Fruit fly (Drosophila melanogaster): ENCODE results near the gene Plc21C.
A peak's percentile ranks its signal among the peaks of the same experiment; 100 is the strongest.

Plc21C gene

DNA sequence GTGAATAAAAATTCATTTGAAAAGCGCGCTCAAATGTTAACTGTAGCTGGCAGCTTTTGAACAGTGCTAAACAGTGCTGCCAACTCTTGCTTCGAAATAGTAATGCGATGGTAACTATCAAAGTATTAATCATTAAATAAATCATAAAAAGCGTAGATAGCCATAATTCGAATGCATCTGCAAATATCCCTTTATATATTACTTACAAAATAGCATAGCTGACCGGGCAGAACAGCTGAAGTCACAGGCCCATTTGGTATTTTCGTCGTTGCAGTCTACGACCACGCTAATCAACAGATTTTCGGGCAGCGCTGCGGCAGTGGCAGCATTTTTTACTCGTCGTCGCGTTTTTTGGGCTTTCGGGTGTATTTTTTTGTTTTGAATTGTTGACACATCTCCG is at the start of gene Plc21C:
Gene Plc21C (plus strand): TSS at position 290 of the 400 bp plus-strand sequence.
- TF ChIP-seq CG17806 (tag; optimal IDR thresholded peaks at IDR 0.05) = peak; percentile 11
- TF ChIP-seq CG14655 (GFP tag; optimal IDR thresholded peaks at IDR 0.05) = peak; percentile 9
- no peak for TF ChIP-seq CG13204 (GFP tag; optimal IDR thresholded peaks at IDR 0.05)
- peak; percentile 14 for TF ChIP-seq CG8159 (tag; optimal IDR thresholded peaks at IDR 0.05)
- peak; percentile 27 for TF ChIP-seq CG15710 (tag; optimal IDR thresholded peaks at IDR 0.05)
- no peak for TF ChIP-seq fd96Ca (GFP tag; IDR thresholded peaks at IDR 0.05)
- TF ChIP-seq CG34367 (tag; optimal IDR thresholded peaks at IDR 0.05) = no peak

DNA sequence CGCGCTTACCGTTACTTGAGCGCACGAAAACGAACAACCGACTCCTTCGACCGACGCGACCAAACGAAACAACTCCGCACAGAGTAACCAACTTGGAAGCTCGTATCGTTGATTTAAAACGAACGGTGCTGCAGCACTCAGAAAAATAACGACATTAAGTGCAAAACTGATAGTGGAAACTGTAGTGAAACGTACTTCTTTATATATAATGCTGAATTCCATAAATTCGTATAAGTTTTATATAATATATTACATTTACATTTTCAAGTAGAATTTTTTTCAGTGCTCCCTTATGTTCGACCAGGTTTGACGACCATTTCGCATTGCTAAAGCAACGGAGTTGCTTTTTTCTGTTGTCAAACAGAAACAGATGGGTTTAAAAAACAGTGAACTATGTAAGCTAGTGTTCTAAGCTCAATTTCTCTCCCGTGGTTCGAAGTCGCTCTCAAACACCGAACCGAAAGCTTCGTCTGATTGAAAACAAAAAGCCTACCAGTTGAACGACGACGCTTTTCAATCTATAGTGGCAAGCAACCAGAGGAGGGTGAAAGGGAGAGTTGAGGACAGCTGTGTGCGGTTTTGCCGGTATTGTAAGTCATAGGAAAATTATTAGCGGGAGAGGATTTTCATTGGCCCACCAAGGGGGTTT is 38.2 kb upstream of the Plc21C start, which contains the start of gene CG17075:
Gene CG17075 (minus strand): TSS at position 65 of the 649 bp plus-strand sequence.
- peak; percentile 96 for TF ChIP-seq CG4496 (GFP tag; IDR thresholded peaks at IDR 0.05)
- peak; percentile 89 for TF ChIP-seq rn (GFP tag; IDR thresholded peaks at IDR 0.05)
- TF ChIP-seq gl (tag; optimal IDR thresholded peaks at IDR 0.05) = peak; percentile 62
- TF ChIP-seq CG17806 (tag; optimal IDR thresholded peaks at IDR 0.05) = peak; percentile 82
- peak; percentile 73 for TF ChIP-seq Snoo (tag; optimal IDR thresholded peaks at IDR 0.05)
- peak; percentile 95 for TF ChIP-seq Ets98B (GFP tag; IDR thresholded peaks at IDR 0.05)
- peak; percentile 92 for TF ChIP-seq fd96Ca (GFP tag; IDR thresholded peaks at IDR 0.05)
- TF ChIP-seq CG8301 (tag; optimal IDR thresholded peaks at IDR 0.05) = peak; percentile 83
- TF ChIP-seq CG8159 (tag; optimal IDR thresholded peaks at IDR 0.05) = peak; percentile 85
- no peak for TF ChIP-seq EcR (GFP tag; optimal IDR thresholded peaks at IDR 0.05)
- peak; percentile 80 for TF ChIP-seq CG9948 (tag; optimal IDR thresholded peaks at IDR 0.05)
- TF ChIP-seq Pif1A (GFP tag; optimal IDR thresholded peaks at IDR 0.05) = no peak
- no peak for TF ChIP-seq D1 (tag; optimal IDR thresholded peaks at IDR 0.05)
- TF ChIP-seq CG34367 (tag; optimal IDR thresholded peaks at IDR 0.05) = peak; percentile 78
- no peak for TF ChIP-seq Pif1B (GFP tag; optimal IDR thresholded peaks at IDR 0.05)
- no peak for TF ChIP-seq CG14655 (GFP tag; optimal IDR thresholded peaks at IDR 0.05)
- TF ChIP-seq CG32121 (GFP tag; IDR thresholded peaks at IDR 0.05) = peak; percentile 94
- peak; percentile 86 for TF ChIP-seq CG10348 (GFP tag; IDR thresholded peaks at IDR 0.05)
- TF ChIP-seq CG13204 (GFP tag; optimal IDR thresholded peaks at IDR 0.05) = no peak
- peak; percentile 93 for TF ChIP-seq CG12605 (GFP tag; IDR thresholded peaks at IDR 0.05)
- peak; percentile 87 for TF ChIP-seq CG15710 (tag; optimal IDR thresholded peaks at IDR 0.05)

DNA sequence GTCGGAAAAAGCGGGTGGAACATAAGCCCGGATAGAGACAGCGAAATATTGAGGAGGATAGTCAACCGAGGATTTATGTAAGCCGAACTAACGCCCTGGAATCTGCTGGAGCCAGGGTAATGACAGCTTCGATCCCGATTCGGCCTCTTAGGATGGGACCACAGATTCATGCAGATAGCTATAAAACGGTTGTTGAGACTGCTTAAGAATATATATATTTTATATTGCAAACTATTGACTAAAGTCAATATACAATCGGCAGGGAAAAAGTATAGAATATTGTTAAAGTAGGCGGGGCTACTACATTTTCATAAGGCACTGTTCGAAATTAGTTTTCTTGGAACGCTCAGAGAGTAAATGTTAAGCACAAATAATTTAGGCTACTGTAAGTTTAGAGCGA is 36.9 kb upstream of the Plc21C start, which contains the start of gene CG3345:
Gene CG3345 (plus strand): TSS at position 301 of the 400 bp plus-strand sequence.
- no peak for TF ChIP-seq CG9948 (tag; optimal IDR thresholded peaks at IDR 0.05)
- no peak for TF ChIP-seq rn (GFP tag; IDR thresholded peaks at IDR 0.05)
- no peak for TF ChIP-seq Pif1A (GFP tag; optimal IDR thresholded peaks at IDR 0.05)
- TF ChIP-seq CG34367 (tag; optimal IDR thresholded peaks at IDR 0.05) = no peak
- no peak for TF ChIP-seq fd96Ca (GFP tag; IDR thresholded peaks at IDR 0.05)
- no peak for TF ChIP-seq CG32121 (GFP tag; IDR thresholded peaks at IDR 0.05)
- no peak for TF ChIP-seq CG14655 (GFP tag; optimal IDR thresholded peaks at IDR 0.05)
- no peak for TF ChIP-seq Pif1B (GFP tag; optimal IDR thresholded peaks at IDR 0.05)
- TF ChIP-seq gl (tag; optimal IDR thresholded peaks at IDR 0.05) = no peak
- TF ChIP-seq CG8159 (tag; optimal IDR thresholded peaks at IDR 0.05) = no peak
- no peak for TF ChIP-seq Ets98B (GFP tag; IDR thresholded peaks at IDR 0.05)
- no peak for TF ChIP-seq CG17806 (tag; optimal IDR thresholded peaks at IDR 0.05)
- TF ChIP-seq CG4496 (GFP tag; IDR thresholded peaks at IDR 0.05) = no peak
- no peak for TF ChIP-seq CG10348 (GFP tag; IDR thresholded peaks at IDR 0.05)
- no peak for TF ChIP-seq CG12605 (GFP tag; IDR thresholded peaks at IDR 0.05)

DNA sequence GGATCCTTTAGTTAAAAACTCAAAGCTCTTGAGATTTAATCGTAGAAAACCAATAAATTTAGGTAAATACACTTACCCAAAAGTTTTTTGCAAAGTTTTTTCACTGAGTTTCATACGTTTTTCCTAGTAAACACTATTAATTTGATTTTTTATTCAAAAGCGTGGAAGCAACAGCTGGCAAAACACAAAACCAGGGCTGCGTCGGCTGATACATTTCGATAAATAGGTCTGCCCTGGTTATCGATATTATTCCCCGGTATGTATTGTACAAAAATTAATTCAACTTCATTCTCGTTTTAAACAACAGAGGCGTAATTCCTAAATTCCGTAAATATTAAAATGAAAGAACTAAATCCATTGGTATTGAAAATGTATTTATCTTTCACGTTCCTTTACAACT is 34.2 kb upstream of the Plc21C start, which contains the start of gene Dus1:
Gene Dus1 (minus strand): TSS at position 192 of the 400 bp plus-strand sequence.
- no peak for TF ChIP-seq Snoo (tag; optimal IDR thresholded peaks at IDR 0.05)
- TF ChIP-seq CG10348 (GFP tag; IDR thresholded peaks at IDR 0.05) = no peak
- TF ChIP-seq CG4496 (GFP tag; IDR thresholded peaks at IDR 0.05) = no peak
- TF ChIP-seq CG14655 (GFP tag; optimal IDR thresholded peaks at IDR 0.05) = no peak
- no peak for TF ChIP-seq CG32121 (GFP tag; IDR thresholded peaks at IDR 0.05)
- TF ChIP-seq CG12605 (GFP tag; IDR thresholded peaks at IDR 0.05) = no peak
- no peak for TF ChIP-seq Ets98B (GFP tag; IDR thresholded peaks at IDR 0.05)
- no peak for TF ChIP-seq CG34367 (tag; optimal IDR thresholded peaks at IDR 0.05)
- no peak for TF ChIP-seq fd96Ca (GFP tag; IDR thresholded peaks at IDR 0.05)
- TF ChIP-seq EcR (GFP tag; optimal IDR thresholded peaks at IDR 0.05) = no peak
- no peak for TF ChIP-seq rn (GFP tag; IDR thresholded peaks at IDR 0.05)
- no peak for TF ChIP-seq CG8301 (tag; optimal IDR thresholded peaks at IDR 0.05)

DNA sequence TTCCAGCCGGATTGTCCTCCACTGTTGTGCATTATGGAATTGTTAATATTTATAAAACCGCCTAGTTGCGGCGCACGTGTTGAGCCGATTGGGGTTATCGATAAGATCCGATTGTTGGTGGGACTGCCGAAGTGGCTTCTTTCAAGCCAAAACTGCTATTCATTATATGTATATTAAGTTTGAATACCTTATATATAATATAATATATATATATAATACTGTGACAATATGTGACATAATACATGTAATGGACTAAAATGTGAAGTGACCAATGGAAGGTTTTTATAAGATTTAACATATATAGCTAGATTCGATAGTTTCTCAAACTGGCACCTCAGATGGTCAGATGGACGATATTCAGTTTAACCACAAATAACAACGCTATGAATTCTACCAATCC is 32.1 kb upstream of the Plc21C start, which contains the start of the genes mbm and CG11555:
Gene mbm (minus strand): TSS at position 113 of the 400 bp plus-strand sequence.
Gene CG11555 (plus strand): TSS at position 234 of the 400 bp plus-strand sequence.
- peak; percentile 27 for TF ChIP-seq CG15710 (tag; optimal IDR thresholded peaks at IDR 0.05)
- no peak for TF ChIP-seq Pif1B (GFP tag; optimal IDR thresholded peaks at IDR 0.05)

DNA sequence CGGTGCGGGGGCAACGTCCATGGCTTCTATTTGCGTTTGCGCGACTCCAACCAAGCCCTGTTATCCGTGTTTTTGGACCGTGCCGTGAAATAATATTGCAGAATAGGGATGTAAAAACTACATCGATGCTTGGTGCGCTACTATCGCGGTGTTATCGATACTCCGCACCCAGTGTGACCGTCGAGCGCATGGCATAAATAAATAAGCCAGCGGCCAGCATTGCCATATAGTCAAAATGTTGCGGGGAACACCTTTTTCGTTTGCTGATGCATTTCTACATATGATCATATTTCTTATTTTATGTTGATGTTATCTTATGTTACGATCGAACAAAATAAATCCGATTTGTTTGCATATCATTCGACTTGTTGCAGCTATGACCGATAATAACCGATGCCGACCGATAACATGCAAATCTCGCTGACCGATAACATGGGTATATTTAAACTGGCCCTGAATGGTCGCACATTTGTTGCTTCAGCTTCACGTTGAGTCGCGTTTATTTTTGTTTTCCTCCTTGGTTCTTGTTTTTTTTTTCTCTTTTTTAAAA is 28.5 kb upstream of the Plc21C start, which contains the start of gene smo:
Gene smo (plus strand): TSS at position 461 of the 550 bp plus-strand sequence.
- TF ChIP-seq CG17806 (tag; optimal IDR thresholded peaks at IDR 0.05) (no peak), CG9948 (tag; optimal IDR thresholded peaks at IDR 0.05) (no peak), EcR (GFP tag; optimal IDR thresholded peaks at IDR 0.05) (peak; percentile 27)

Measured in whole organism, pupa.